Fruit fly (Drosophila melanogaster): ENCODE data around the gene CG5902.

DNA sequence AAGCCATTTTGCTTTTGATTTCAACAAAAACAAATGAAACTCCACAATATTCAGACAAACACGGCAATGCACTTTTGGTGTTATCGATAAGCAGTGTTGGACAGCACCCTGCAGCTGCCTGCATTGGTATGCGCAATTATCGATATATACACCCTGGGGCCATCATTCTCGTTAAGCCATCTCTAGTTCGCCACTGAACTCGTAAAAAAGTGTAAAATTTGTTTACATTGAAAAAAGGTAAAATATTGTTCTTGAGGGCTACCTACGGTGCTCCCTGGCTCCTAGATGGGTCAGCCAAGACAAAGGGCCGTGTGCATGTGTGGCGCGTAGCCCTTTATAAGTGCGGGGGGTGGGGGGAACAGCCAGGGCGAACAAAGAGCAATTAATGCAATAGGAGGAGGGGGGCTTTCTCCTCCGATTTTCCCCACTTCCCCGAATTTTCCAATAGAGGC lies at the start of gene CG5902, which contains the start of gene CG13603:
- no peak for TF ChIP-seq Dll (optimal IDR thresholded peaks at IDR 0.05)
- TF ChIP-seq CG8478 (optimal IDR thresholded peaks at IDR 0.05), result no peak
- no peak for TF ChIP-seq pan (optimal IDR thresholded peaks at IDR 0.05)
- no peak for TF ChIP-seq usp (GFP tag; optimal IDR thresholded peaks at IDR 0.05)
- no peak for TF ChIP-seq psq (optimal IDR thresholded peaks at IDR 0.05)

Measured in whole organism.